Worm (Caenorhabditis elegans) whole organism, midembryonic: Measurements from ENCODE around the gene tag-267.

Experiments used
- T22C8.4 ChIP-seq: fragments of 200-800 bp; sonication (Bioruptor generic); IDR thresholded peaks from 2 replicates; pipeline ENCODE4 v1.3.6; 2022; ENCODE audit warnings: missing genetic modification characterization, missing compliant biosample characterization
- cog-1 ChIP-seq: sonication (generic microtip); optimal IDR thresholded peaks from 2 replicates; lab custom pipeline; 2016; ENCODE audit warnings: missing genetic modification characterization, missing compliant biosample characterization
- flt-1 ChIP-seq: fragments of 200-800 bp; sonication (Bioruptor generic); IDR thresholded peaks from 2 replicates; pipeline ENCODE4 v1.3.6; 2022; ENCODE audit warnings: missing genetic modification characterization, missing compliant biosample characterization
- klf-2 ChIP-seq: fragments of 200-800 bp; sonication (Bioruptor generic); conservative IDR thresholded peaks from 2 replicates; pipeline ENCODE4 v1.3.6; 2022; ENCODE audit warnings: missing genetic modification reagents, missing genetic modification characterization, missing compliant biosample characterization
- med-1 ChIP-seq: sonication (generic microtip); optimal IDR thresholded peaks from 2 replicates; lab custom pipeline; 2017; ENCODE audit warnings: missing genetic modification characterization, mild to moderate bottlenecking, missing compliant biosample characterization, antibody characterized with exemption, missing genetic modification reagents; ENCODE audit not compliant: insufficient read depth
- ref-1 ChIP-seq: fragments of 200-800 bp; sonication (Bioruptor generic); conservative IDR thresholded peaks from 2 replicates; pipeline ENCODE4 v1.3.6; 2022; ENCODE audit warnings: missing genetic modification reagents, missing genetic modification characterization, missing compliant biosample characterization
- tab-1 ChIP-seq: fragments of 200-800 bp; sonication (Bioruptor generic); IDR thresholded peaks from 2 replicates; pipeline ENCODE4 v1.3.6; 2022; ENCODE audit warnings: missing genetic modification characterization, missing compliant biosample characterization
- ztf-23 ChIP-seq: fragments of 200-800 bp; sonication (Bioruptor generic); IDR thresholded peaks from 2 replicates; pipeline ENCODE4 v1.3.6; 2022; ENCODE audit warnings: missing genetic modification reagents, missing genetic modification characterization, missing compliant biosample characterization
- ztf-29 ChIP-seq: fragments of 200-800 bp; sonication (Bioruptor generic); IDR thresholded peaks from 2 replicates; pipeline ENCODE4 v1.3.6; 2022; ENCODE audit warnings: missing genetic modification reagents, missing genetic modification characterization, missing compliant biosample characterization

The tag-267 gene

DNA sequence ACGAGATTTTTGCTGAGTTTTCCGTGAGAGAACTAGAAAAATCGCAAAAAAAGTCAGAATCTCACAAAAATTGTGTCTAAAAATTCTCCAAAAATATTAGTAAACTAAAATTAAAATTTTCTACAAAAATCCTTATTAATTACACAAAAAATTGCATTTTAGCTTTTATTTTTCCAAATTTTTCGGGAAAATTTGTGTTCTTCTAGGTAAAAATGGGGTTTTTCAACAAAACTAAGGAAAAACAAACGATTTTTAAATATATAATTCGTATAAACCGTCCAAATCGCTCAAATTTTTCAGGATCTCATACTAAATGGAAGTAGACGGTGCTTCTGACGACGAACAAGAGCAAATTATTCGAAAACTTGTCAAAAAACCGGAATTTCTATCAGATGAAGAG is 1.2 kb downstream of the tag-267 start, which contains the start of gene W06E11.1:
W06E11.1 (plus strand) TSS at position 301 of the 400 bp plus-strand sequence.
- TF ChIP-seq med-1 (GFP tag; lab: Kevin White, UChicago) (no peak), ztf-29 (GFP tag; lab: Robert Waterston, UW) (no peak), klf-2 (GFP tag; lab: Robert Waterston, UW) (no peak), T22C8.4 (GFP tag; lab: Robert Waterston, UW) (no peak), flt-1 (GFP tag; lab: Robert Waterston, UW) (no peak), tab-1 (no peak), ref-1 (GFP tag; lab: Robert Waterston, UW) (no peak), cog-1 (tag; lab: Kevin White, UChicago) (no peak), ztf-23 (GFP tag; lab: Robert Waterston, UW) (no peak)

DNA sequence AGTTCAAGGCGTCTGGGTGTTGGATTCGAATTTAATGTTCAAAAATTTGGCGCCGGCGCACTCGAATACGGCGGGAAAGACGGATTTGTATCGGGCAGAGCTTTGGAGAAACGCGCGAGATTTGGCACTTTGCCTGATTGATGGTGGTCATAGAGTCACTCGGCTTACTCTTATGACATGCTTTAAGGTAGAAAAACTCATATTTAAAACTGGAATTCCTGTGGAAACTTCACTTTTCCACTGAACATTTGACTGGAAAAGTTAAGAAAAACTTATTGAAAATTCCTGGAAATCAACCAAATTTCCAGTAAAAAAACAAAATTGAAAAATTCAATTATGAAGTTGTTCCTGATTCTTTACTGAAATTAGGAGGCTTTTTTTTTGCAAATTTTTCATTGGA is 4.1 kb downstream of the tag-267 start:
- no peak for TF ChIP-seq flt-1 (GFP tag; lab: Robert Waterston, UW)
- no peak for TF ChIP-seq ztf-23 (GFP tag; lab: Robert Waterston, UW)
- TF ChIP-seq med-1 (GFP tag; lab: Kevin White, UChicago), result no peak
- no peak for TF ChIP-seq ref-1 (GFP tag; lab: Robert Waterston, UW)
- TF ChIP-seq cog-1 (tag; lab: Kevin White, UChicago), result no peak

DNA sequence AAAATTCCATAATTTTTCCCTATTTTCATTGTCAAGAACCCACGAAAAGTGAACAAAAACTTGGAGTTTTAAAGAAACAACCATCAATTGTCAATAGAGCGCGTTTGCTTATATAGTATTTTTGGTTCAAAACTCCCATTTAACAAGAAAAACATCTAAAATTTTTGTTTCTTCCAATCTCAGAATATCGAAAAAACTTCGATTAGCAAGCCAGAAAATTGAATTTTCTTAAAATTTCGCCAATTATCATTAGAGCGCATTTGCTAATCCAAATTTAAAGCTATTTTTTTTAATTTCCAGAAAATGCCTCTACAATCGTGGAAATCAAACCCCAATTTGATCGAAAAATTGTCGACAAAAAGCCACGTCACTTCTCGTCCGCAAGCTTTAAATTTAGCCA is 5.9 kb downstream of the tag-267 start, which contains the start of gene orai-1:
orai-1 (plus strand) TSS at position 301 of the 400 bp plus-strand sequence.
- no peak for TF ChIP-seq T22C8.4 (GFP tag; lab: Robert Waterston, UW)

DNA sequence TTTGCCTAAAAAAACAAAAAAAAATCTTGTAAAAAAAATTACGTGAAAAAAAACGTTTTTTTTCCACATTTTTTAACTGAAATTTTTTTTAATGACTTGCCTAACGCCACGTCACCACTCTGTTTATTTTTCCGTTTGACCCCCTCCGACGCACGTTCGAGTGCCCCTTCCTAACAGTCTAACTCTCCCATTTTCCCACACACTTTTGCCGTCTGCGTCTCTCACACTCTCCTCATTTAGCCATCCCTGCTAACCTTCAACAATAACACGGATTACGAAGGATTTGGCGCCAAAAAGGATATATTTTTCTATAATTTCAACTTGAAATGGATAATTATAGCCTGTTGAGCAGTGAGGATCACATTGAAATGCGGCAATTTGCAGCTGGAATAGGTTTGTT is 6.7 kb downstream of the tag-267 start:
- no peak for TF ChIP-seq T22C8.4 (GFP tag; lab: Robert Waterston, UW)
- TF ChIP-seq klf-2 (GFP tag; lab: Robert Waterston, UW), result no peak
- no peak for TF ChIP-seq flt-1 (GFP tag; lab: Robert Waterston, UW)
- TF ChIP-seq ref-1 (GFP tag; lab: Robert Waterston, UW), result no peak
- no peak for TF ChIP-seq tab-1
- TF ChIP-seq med-1 (GFP tag; lab: Kevin White, UChicago), result no peak
- no peak for TF ChIP-seq ztf-23 (GFP tag; lab: Robert Waterston, UW)
- no peak for TF ChIP-seq ztf-29 (GFP tag; lab: Robert Waterston, UW)

- TF ChIP-seq T22C8.4 (GFP tag; lab: Robert Waterston, UW), result no peak
- TF ChIP-seq ztf-29 (GFP tag; lab: Robert Waterston, UW), result no peak
- no peak for TF ChIP-seq flt-1 (GFP tag; lab: Robert Waterston, UW)
These were observed 9.3 kb downstream of the tag-267 start for ce11 chrIII:649935-650334.

DNA sequence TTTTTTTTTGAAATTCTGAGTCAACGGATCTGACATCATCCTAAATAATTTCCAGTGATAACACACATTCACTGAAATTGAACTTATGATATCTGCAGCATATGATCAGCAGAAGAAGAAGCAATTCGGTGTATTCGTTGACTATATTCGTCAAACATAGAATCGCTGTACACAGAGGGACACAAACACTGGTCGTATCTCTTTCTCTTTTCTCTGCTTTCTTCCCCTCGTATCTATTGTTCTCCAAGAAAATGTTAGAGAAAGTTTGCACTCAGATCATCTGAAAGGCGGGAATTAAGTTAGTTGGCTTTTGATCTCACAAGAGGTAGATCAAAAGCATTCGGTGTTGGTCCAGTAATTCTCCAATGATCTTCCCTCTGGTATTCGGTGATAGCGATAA is 9.9 kb downstream of the tag-267 start:
- TF ChIP-seq T22C8.4 (GFP tag; lab: Robert Waterston, UW), result no peak
- TF ChIP-seq tab-1, result no peak
- TF ChIP-seq ztf-23 (GFP tag; lab: Robert Waterston, UW), result no peak
- no peak for TF ChIP-seq cog-1 (tag; lab: Kevin White, UChicago)
- TF ChIP-seq ztf-29 (GFP tag; lab: Robert Waterston, UW), result no peak
- no peak for TF ChIP-seq ref-1 (GFP tag; lab: Robert Waterston, UW)
- TF ChIP-seq klf-2 (GFP tag; lab: Robert Waterston, UW), result no peak
- TF ChIP-seq med-1 (GFP tag; lab: Kevin White, UChicago), result no peak
- TF ChIP-seq flt-1 (GFP tag; lab: Robert Waterston, UW), result no peak

DNA sequence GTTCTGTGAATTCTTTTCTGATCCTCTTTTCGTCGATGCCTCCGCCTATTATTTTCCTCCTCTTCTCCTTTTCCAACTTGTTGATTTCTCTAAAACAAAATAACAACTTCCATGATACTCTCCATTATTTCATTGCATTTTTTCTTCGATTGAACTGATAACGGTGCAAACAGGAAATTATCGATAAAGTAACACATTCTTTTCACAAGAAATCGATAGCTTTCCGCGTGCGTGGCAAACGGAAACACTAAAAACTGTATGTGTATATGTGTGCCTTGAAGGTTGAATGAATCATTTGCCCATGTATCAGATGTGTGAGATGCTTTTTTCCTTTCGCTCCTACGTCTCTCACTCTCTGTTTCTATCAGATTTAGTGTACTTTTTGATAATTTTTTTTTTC is 11.0 kb downstream of the tag-267 start:
- no peak for TF ChIP-seq tab-1
- no peak for TF ChIP-seq cog-1 (tag; lab: Kevin White, UChicago)
- TF ChIP-seq med-1 (GFP tag; lab: Kevin White, UChicago), result no peak
- TF ChIP-seq ztf-23 (GFP tag; lab: Robert Waterston, UW), result no peak
- TF ChIP-seq T22C8.4 (GFP tag; lab: Robert Waterston, UW), result no peak
- no peak for TF ChIP-seq klf-2 (GFP tag; lab: Robert Waterston, UW)
- no peak for TF ChIP-seq flt-1 (GFP tag; lab: Robert Waterston, UW)
- no peak for TF ChIP-seq ztf-29 (GFP tag; lab: Robert Waterston, UW)
- no peak for TF ChIP-seq ref-1 (GFP tag; lab: Robert Waterston, UW)

DNA sequence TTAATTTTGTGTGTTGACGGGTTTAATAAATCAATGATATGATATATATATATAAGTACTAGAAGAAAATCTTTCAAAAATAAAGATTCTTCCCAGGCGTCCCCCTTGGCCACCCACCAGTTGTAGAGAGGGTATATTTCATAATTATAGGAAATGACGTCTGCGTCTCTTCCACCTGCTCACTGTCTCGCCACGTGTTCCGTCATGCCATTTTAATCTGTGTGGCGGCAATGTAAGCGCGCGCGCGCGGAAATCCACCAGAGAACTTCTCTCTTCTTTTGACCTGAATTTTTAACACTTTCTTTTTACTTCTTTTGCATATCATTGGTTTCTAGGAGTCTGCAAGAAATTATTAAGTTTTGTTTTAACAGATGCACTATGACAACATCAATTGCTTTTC is 13.8 kb downstream of the tag-267 start:
- TF ChIP-seq cog-1 (tag; lab: Kevin White, UChicago), result no peak
- TF ChIP-seq ztf-29 (GFP tag; lab: Robert Waterston, UW), result no peak
- no peak for TF ChIP-seq flt-1 (GFP tag; lab: Robert Waterston, UW)
- no peak for TF ChIP-seq med-1 (GFP tag; lab: Kevin White, UChicago)
- no peak for TF ChIP-seq T22C8.4 (GFP tag; lab: Robert Waterston, UW)
- no peak for TF ChIP-seq ztf-23 (GFP tag; lab: Robert Waterston, UW)
- no peak for TF ChIP-seq ref-1 (GFP tag; lab: Robert Waterston, UW)
- no peak for TF ChIP-seq tab-1
- TF ChIP-seq klf-2 (GFP tag; lab: Robert Waterston, UW), result no peak

DNA sequence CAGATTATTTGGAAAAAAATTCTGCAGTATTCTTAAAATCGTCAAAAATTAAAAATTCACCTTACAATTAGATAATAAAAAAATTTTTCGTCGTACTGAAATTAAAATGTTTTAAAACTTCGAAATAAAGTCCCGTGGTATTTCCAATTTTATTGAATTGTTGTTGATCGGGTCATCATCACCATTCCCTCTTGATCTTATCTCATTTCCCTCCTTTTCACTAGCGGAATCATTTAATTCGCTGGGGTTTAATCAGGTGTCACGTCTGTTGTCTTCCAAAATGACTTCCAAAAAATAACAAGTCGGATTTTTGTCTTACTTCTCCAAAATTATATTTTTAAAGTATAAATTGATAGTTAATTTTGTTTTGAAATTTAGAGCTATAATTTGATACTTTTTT is 16.1 kb downstream of the tag-267 start:
- no peak for TF ChIP-seq ztf-29 (GFP tag; lab: Robert Waterston, UW)
- no peak for TF ChIP-seq ztf-23 (GFP tag; lab: Robert Waterston, UW)
- TF ChIP-seq tab-1, result no peak
- TF ChIP-seq klf-2 (GFP tag; lab: Robert Waterston, UW), result no peak
- TF ChIP-seq med-1 (GFP tag; lab: Kevin White, UChicago), result no peak
- TF ChIP-seq ref-1 (GFP tag; lab: Robert Waterston, UW), result no peak
- TF ChIP-seq flt-1 (GFP tag; lab: Robert Waterston, UW), result no peak
- TF ChIP-seq cog-1 (tag; lab: Kevin White, UChicago), result no peak
- no peak for TF ChIP-seq T22C8.4 (GFP tag; lab: Robert Waterston, UW)

- no peak for TF ChIP-seq med-1 (GFP tag; lab: Kevin White, UChicago)
- TF ChIP-seq cog-1 (tag; lab: Kevin White, UChicago), result no peak
- TF ChIP-seq flt-1 (GFP tag; lab: Robert Waterston, UW), result no peak
These were observed 16.7 kb downstream of the tag-267 start for ce11 chrIII:657241-657640.
